Fruit fly (Drosophila melanogaster) whole organism: ENCODE data around the gene CG12093.

ENCODE experiments used
- EcR ChIP-seq, 2 experiments: fragments of >200 bp; optimal IDR thresholded peaks; 2 replicates each; lab custom pipeline; 2017; ENCODE audit warnings: missing biosample characterization in 2 of 2, missing genetic modification characterization in 2 of 2, missing genetic modification reagents in 2 of 2
- psq ChIP-seq: fragments of >200 bp; optimal IDR thresholded peaks from 2 replicates; lab custom pipeline; 2017

DNA sequence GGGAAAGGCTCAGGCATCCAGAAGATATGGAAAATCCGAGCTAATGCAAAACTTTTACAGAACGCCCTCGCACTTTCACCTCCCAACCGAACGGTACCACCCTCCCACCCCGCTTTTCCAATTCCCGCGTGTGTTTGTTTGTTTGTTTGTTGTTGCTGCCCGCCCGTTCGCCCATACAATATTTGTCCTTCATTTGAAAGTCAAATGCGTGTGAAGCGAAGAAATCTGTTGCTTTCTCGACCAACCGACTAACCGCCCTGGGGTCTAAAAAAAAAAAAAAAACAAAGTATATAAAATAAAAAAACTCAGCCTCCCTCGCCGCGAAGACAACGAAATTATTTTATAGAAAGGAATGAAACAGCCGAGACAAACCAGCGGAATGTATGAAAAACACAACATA is 25.4 kb downstream of the CG12093 start:
- no peak for TF ChIP-seq psq
- no peak for TF ChIP-seq EcR (GFP tag; optimal IDR thresholded peaks at IDR 0.05; lab: Kevin White, UChicago)
